Worm (Caenorhabditis elegans) whole organism, L1 larva: ENCODE data around the gene C10B5.3.

ENCODE experiments used
- Y116A8C.19 ChIP-seq: sonication (generic microtip); optimal IDR thresholded peaks from 2 replicates; lab custom pipeline; 2016; ENCODE audit warnings: missing compliant biosample characterization, missing genetic modification characterization, borderline replicate concordance
- aha-1 ChIP-seq: fragments of 150-350 bp; optimal IDR thresholded peaks from 2 replicates; lab custom pipeline; 2014; ENCODE audit warnings: missing biosample characterization, missing genetic modification characterization
- aly-2 ChIP-seq: fragments of 150-350 bp; optimal IDR thresholded peaks from 2 replicates; lab custom pipeline; 2014; ENCODE audit warnings: missing biosample characterization, missing genetic modification characterization
- ceh-8 ChIP-seq: fragments of 200-800 bp; sonication (Bioruptor generic); optimal IDR thresholded peaks from 2 replicates; lab custom pipeline; 2018; ENCODE audit warnings: mild to moderate bottlenecking, missing genetic modification characterization, moderate library complexity, missing compliant biosample characterization
- ceh-82 ChIP-seq, 3 experiments: fragments of 150-350 bp in 1 of 3; sonication (generic microtip) in 2 of 3; optimal IDR thresholded peaks; 2 replicates each; lab custom pipeline; 2014 to 2017; ENCODE audit warnings: missing biosample characterization in 3 of 3, missing genetic modification characterization in 3 of 3
- ceh-90 ChIP-seq: sonication (generic microtip); optimal IDR thresholded peaks from 2 replicates; lab custom pipeline; 2016; ENCODE audit warnings: missing genetic modification characterization, missing compliant biosample characterization
- dpl-1 ChIP-seq, 3 experiments: fragments of 150-350 bp in 2 of 3; sonication (generic microtip) in 1 of 3; optimal IDR thresholded peaks; 2 replicates each; lab custom pipeline; 2014 to 2017; ENCODE audit warnings: missing biosample characterization in 3 of 3, missing genetic modification characterization in 3 of 3, missing genetic modification reagents in 3 of 3
- dsc-1 ChIP-seq: sonication (generic microtip); optimal IDR thresholded peaks from 2 replicates; lab custom pipeline; 2016; ENCODE audit warnings: mild to moderate bottlenecking, missing genetic modification characterization, missing compliant biosample characterization
- efl-1 ChIP-seq, 4 experiments: fragments of 150-350 bp; optimal IDR thresholded peaks in 3 of 4; peaks in 1 of 4; 1 replicate in 1 of 4; 2 replicates in 3 of 4; lab custom pipeline; 2014; ENCODE audit warnings: missing biosample characterization in 2 of 4, missing genetic modification characterization in 2 of 4, missing genetic modification reagents in 2 of 4
- efl-3 ChIP-seq: fragments of 200-800 bp; sonication (Bioruptor generic); optimal IDR thresholded peaks from 2 replicates; lab custom pipeline; 2018; ENCODE audit warnings: mild to moderate bottlenecking, missing genetic modification characterization, missing compliant biosample characterization
- elt-2 ChIP-seq: sonication (generic microtip); optimal IDR thresholded peaks from 2 replicates; lab custom pipeline; 2016; ENCODE audit warnings: missing genetic modification characterization, mild to moderate bottlenecking, inconsistent platforms, missing compliant biosample characterization, missing genetic modification reagents
- elt-3 ChIP-seq, 6 experiments: fragments of 150-350 bp in 1 of 6; sonication (generic microtip); optimal IDR thresholded peaks; 2 replicates each; lab custom pipeline; 2017 to 2018; ENCODE audit warnings: missing biosample characterization in 6 of 6, missing genetic modification characterization in 6 of 6, inconsistent platforms in 1 of 6
- ets-5 ChIP-seq: fragments of 200-800 bp; sonication (Bioruptor generic); IDR thresholded peaks from 2 replicates; pipeline ENCODE4 v1.3.6; 2022; ENCODE audit warnings: missing genetic modification characterization, missing compliant biosample characterization
- fkh-10 ChIP-seq: sonication (generic microtip); optimal IDR thresholded peaks from 2 replicates; lab custom pipeline; 2017; ENCODE audit warnings: missing biosample characterization, missing genetic modification reagents, missing genetic modification characterization
- fkh-8 ChIP-seq: sonication (generic microtip); optimal IDR thresholded peaks from 2 replicates; lab custom pipeline; 2016; ENCODE audit warnings: mild to moderate bottlenecking, missing genetic modification characterization, missing compliant biosample characterization
- grh-1 ChIP-seq: fragments of 200-800 bp; sonication (Bioruptor generic); IDR thresholded peaks from 2 replicates; pipeline ENCODE4 v1.3.6; 2022; ENCODE audit warnings: missing genetic modification reagents, missing genetic modification characterization, missing compliant biosample characterization
- hlh-17 ChIP-seq: fragments of 200-800 bp; sonication (Bioruptor generic); optimal IDR thresholded peaks from 2 replicates; lab custom pipeline; 2018; ENCODE audit warnings: missing genetic modification characterization, mild to moderate bottlenecking, missing compliant biosample characterization, moderate library complexity, borderline replicate concordance
- hpl-2 ChIP-seq: fragments of 150-350 bp; optimal IDR thresholded peaks from 2 replicates; lab custom pipeline; 2014; ENCODE audit warnings: missing biosample characterization, missing genetic modification reagents, missing genetic modification characterization
- isw-1 ChIP-seq: fragments of 200-800 bp; sonication (Bioruptor generic); IDR thresholded peaks from 2 replicates; pipeline ENCODE4 v1.3.6; 2022; ENCODE audit warnings: missing genetic modification characterization, missing compliant biosample characterization
- jun-1 ChIP-seq: fragments of 150-350 bp; optimal IDR thresholded peaks from 2 replicates; lab custom pipeline; 2014; ENCODE audit warnings: missing biosample characterization, missing genetic modification reagents, missing genetic modification characterization
- lin-13 ChIP-seq: fragments of 150-350 bp; optimal IDR thresholded peaks from 2 replicates; lab custom pipeline; 2014; ENCODE audit warnings: missing biosample characterization, missing genetic modification reagents, missing genetic modification characterization
- lin-14 ChIP-seq: fragments of 200-800 bp; sonication (Bioruptor generic); optimal IDR thresholded peaks from 2 replicates; lab custom pipeline; 2018; ENCODE audit warnings: mild to moderate bottlenecking, missing genetic modification characterization, moderate library complexity, missing compliant biosample characterization
- lin-15B ChIP-seq: fragments of 150-350 bp; sonication (generic microtip); optimal IDR thresholded peaks from 3 replicates; lab custom pipeline; 2014; ENCODE audit warnings: missing biosample characterization, missing genetic modification characterization
- lin-39 ChIP-seq: fragments of 150-350 bp; optimal IDR thresholded peaks from 2 replicates; lab custom pipeline; 2014; ENCODE audit warnings: missing biosample characterization, missing genetic modification reagents, missing genetic modification characterization
- lsy-2 ChIP-seq, 2 experiments: fragments of 150-350 bp; optimal IDR thresholded peaks; 2 replicates each; lab custom pipeline; 2014; ENCODE audit warnings: missing biosample characterization in 2 of 2, missing genetic modification characterization in 2 of 2
- mdl-1 ChIP-seq, 2 experiments: fragments of 150-350 bp; optimal IDR thresholded peaks; 2 replicates each; lab custom pipeline; 2014 to 2017; ENCODE audit warnings: missing biosample characterization in 2 of 2, missing genetic modification characterization in 2 of 2, inconsistent platforms in 1 of 2
- nhr-11 ChIP-seq: fragments of 150-350 bp; optimal IDR thresholded peaks from 2 replicates; lab custom pipeline; 2014; ENCODE audit warnings: missing biosample characterization, missing genetic modification characterization
- nhr-20 ChIP-seq: sonication (generic microtip); optimal IDR thresholded peaks from 2 replicates; lab custom pipeline; 2016; ENCODE audit warnings: mild to moderate bottlenecking, missing genetic modification characterization, missing compliant biosample characterization
- nhr-85 ChIP-seq: sonication (generic microtip); peaks from one replicate; lab custom pipeline; 2016; ENCODE audit warnings: missing genetic modification characterization, inconsistent platforms, missing compliant biosample characterization
- nhr-90 ChIP-seq: sonication (generic microtip); optimal IDR thresholded peaks from 2 replicates; lab custom pipeline; 2016; ENCODE audit warnings: mild to moderate bottlenecking, missing genetic modification characterization, missing compliant biosample characterization; ENCODE audit not compliant: poor library complexity
- pqm-1 ChIP-seq: sonication (generic microtip); optimal IDR thresholded peaks from 3 replicates; lab custom pipeline; 2017; ENCODE audit warnings: missing biosample characterization, missing genetic modification characterization
- rnt-1 ChIP-seq: sonication (generic microtip); optimal IDR thresholded peaks from 2 replicates; lab custom pipeline; 2016; ENCODE audit warnings: mild to moderate bottlenecking, missing genetic modification characterization, moderate library complexity, missing compliant biosample characterization
- snpc-4 ChIP-seq: fragments of 150-350 bp; optimal IDR thresholded peaks from 2 replicates; lab custom pipeline; 2014; ENCODE audit warnings: missing biosample characterization, missing genetic modification characterization
- snu-23 ChIP-seq: sonication (generic microtip); optimal IDR thresholded peaks from 2 replicates; lab custom pipeline; 2016; ENCODE audit warnings: missing genetic modification characterization, missing compliant biosample characterization
- sup-37 ChIP-seq: fragments of 200-800 bp; sonication (Bioruptor generic); optimal IDR thresholded peaks from 2 replicates; lab custom pipeline; 2018; ENCODE audit warnings: mild to moderate bottlenecking, missing genetic modification characterization, missing compliant biosample characterization
- unc-130 ChIP-seq: fragments of 150-350 bp; optimal IDR thresholded peaks from 2 replicates; lab custom pipeline; 2017; ENCODE audit warnings: missing biosample characterization, missing genetic modification characterization, inconsistent platforms
- unc-62 ChIP-seq: fragments of 150-350 bp; optimal IDR thresholded peaks from 2 replicates; lab custom pipeline; 2014; ENCODE audit warnings: missing biosample characterization, missing genetic modification reagents, missing genetic modification characterization
- unc-86 ChIP-seq: sonication (generic microtip); optimal IDR thresholded peaks from 2 replicates; lab custom pipeline; 2016; ENCODE audit warnings: missing genetic modification characterization, missing compliant biosample characterization
- zip-4 ChIP-seq: fragments of 200-800 bp; sonication (Bioruptor generic); optimal IDR thresholded peaks from 2 replicates; lab custom pipeline; 2018; ENCODE audit warnings: mild to moderate bottlenecking, missing genetic modification characterization, moderate library complexity, missing compliant biosample characterization
- ztf-11 ChIP-seq, 2 experiments: sonication (generic microtip); optimal IDR thresholded peaks; 2 replicates each; lab custom pipeline; 2016 to 2017; ENCODE audit warnings: missing genetic modification characterization in 2 of 2, missing biosample characterization in 1 of 2, missing compliant biosample characterization in 1 of 2

C10B5.3 gene

ce11 chrV:8569841-8570361 lies 18.1 kb downstream of the C10B5.3 start, which contains the start of the genes F25G6.9 and symk-1 (continued):
- TF ChIP-seq lin-39 (peak; percentile 76), elt-2 (tag; lab: Kevin White, UChicago) (peak; percentile 12), zip-4 (GFP tag; lab: Kevin White, UChicago) (peak; percentile 44), aly-2 (tag; lab: Kevin White, UChicago) (peak; percentile 56), hpl-2 (GFP tag; lab: Kevin White, UChicago) (peak; percentile 44), lin-15B (tag; lab: Kevin White, UChicago) (peak; percentile 16), jun-1 (tag; lab: Kevin White, UChicago) (no peak), dpl-1 (GFP tag; optimal IDR thresholded peaks at IDR 0.05; lab: Kevin White, UChicago) (peak; percentile 61 to 75 (median 71)), rnt-1 (tag; lab: Kevin White, UChicago) (peak; percentile 86), unc-62 (GFP tag; lab: Kevin White, UChicago) (no peak), nhr-85 (peak; percentile 86), ceh-82 (tag; optimal IDR thresholded peaks at IDR 0.05; lab: Kevin White, UChicago) (peak; percentile 58 to 74 (median 69)), nhr-11 (tag; lab: Kevin White, UChicago) (peak; percentile 20), Y116A8C.19 (no peak), snu-23 (GFP tag; lab: Kevin White, UChicago) (peak; percentile 81), elt-3 (tag; optimal IDR thresholded peaks at IDR 0.05; lab: Kevin White, UChicago) (peak in 2 of 6 experiments; percentile 13 to 17), unc-86 (tag; lab: Kevin White, UChicago) (peak; percentile 60), lsy-2 (tag; optimal IDR thresholded peaks at IDR 0.05; lab: Kevin White, UChicago) (peak; percentile 72 to 82), nhr-20 (peak; percentile 77), mdl-1 (tag; optimal IDR thresholded peaks at IDR 0.05; lab: Kevin White, UChicago) (peak in 1 of 2 experiments; percentile 37), ztf-11 (tag; optimal IDR thresholded peaks at IDR 0.05; lab: Kevin White, UChicago) (peak in 1 of 2 experiments; percentile 41), aha-1 (tag; lab: Kevin White, UChicago) (no peak), grh-1 (GFP tag; lab: Robert Waterston, UW) (peak; percentile 44), isw-1 (peak; percentile 66), nhr-90 (tag; lab: Kevin White, UChicago) (peak; percentile 79), lin-14 (GFP tag; lab: Kevin White, UChicago) (peak; percentile 72), sup-37 (GFP tag; lab: Kevin White, UChicago) (peak; percentile 41), efl-3 (GFP tag; lab: Kevin White, UChicago) (no peak), hlh-17 (GFP tag; lab: Kevin White, UChicago) (no peak), ceh-8 (GFP tag; lab: Kevin White, UChicago) (peak; percentile 37), snpc-4 (tag; lab: Kevin White, UChicago) (peak; percentile 75), dsc-1 (peak; percentile 82), ceh-90 (tag; lab: Kevin White, UChicago) (no peak), ets-5 (GFP tag; lab: Robert Waterston, UW) (no peak), unc-130 (peak; percentile 12), lin-13 (GFP tag; lab: Kevin White, UChicago) (peak; percentile 41)

ce11 chrV:8569172-8569571 lies 18.8 kb downstream of the C10B5.3 start:
- TF ChIP-seq fkh-8 (tag; lab: Kevin White, UChicago): no peak
- TF ChIP-seq efl-1 (optimal IDR thresholded peaks at IDR 0.05; lab: Kevin White, UChicago): no peak
- peak in 1 of 2 experiments; percentile 76 for TF ChIP-seq efl-1 (GFP tag; optimal IDR thresholded peaks at IDR 0.05 in 1 of 2; lab: Kevin White, UChicago)
- no peak for TF ChIP-seq pqm-1
- no peak for TF ChIP-seq fkh-10
- TF ChIP-seq, all 84 proteins: peak for 1
